Worm (Caenorhabditis elegans) whole organism, L4 larva: Measurements from ENCODE around the gene hsp-12.3.

ENCODE experiments used
- dmd-9 ChIP-seq: fragments of 200-800 bp; sonication (Bioruptor generic); IDR thresholded peaks from 2 replicates; pipeline ENCODE4 v1.3.6; 2022; ENCODE audit warnings: missing genetic modification reagents, missing genetic modification characterization, missing compliant biosample characterization
- nhr-11 ChIP-seq: fragments of 150-350 bp; optimal IDR thresholded peaks from 2 replicates; lab custom pipeline; 2014; ENCODE audit warnings: missing biosample characterization, missing genetic modification characterization
- skn-1 ChIP-seq: fragments of 150-350 bp; optimal IDR thresholded peaks from 2 replicates; lab custom pipeline; 2014; ENCODE audit warnings: missing biosample characterization, missing genetic modification characterization

- no peak for TF ChIP-seq nhr-11
- TF ChIP-seq skn-1 = no peak
- no peak for TF ChIP-seq dmd-9
These were observed 12.1 kb upstream of the hsp-12.3 start, which contains the start of gene cutl-17 for ce11 chrIV:9457400-9457799.
